Worm (Caenorhabditis elegans) whole organism, midembryonic: ENCODE data around the gene K10D11.5.

Source experiments
- T22C8.4 ChIP-seq: fragments of 200-800 bp; sonication (Bioruptor generic); IDR thresholded peaks from 2 replicates; pipeline ENCODE4 v1.3.6; 2022; ENCODE audit warnings: missing genetic modification characterization, missing compliant biosample characterization
- cog-1 ChIP-seq: sonication (generic microtip); optimal IDR thresholded peaks from 2 replicates; lab custom pipeline; 2016; ENCODE audit warnings: missing genetic modification characterization, missing compliant biosample characterization
- flt-1 ChIP-seq: fragments of 200-800 bp; sonication (Bioruptor generic); IDR thresholded peaks from 2 replicates; pipeline ENCODE4 v1.3.6; 2022; ENCODE audit warnings: missing genetic modification characterization, missing compliant biosample characterization
- klf-2 ChIP-seq: fragments of 200-800 bp; sonication (Bioruptor generic); conservative IDR thresholded peaks from 2 replicates; pipeline ENCODE4 v1.3.6; 2022; ENCODE audit warnings: missing genetic modification reagents, missing genetic modification characterization, missing compliant biosample characterization
- med-1 ChIP-seq: sonication (generic microtip); optimal IDR thresholded peaks from 2 replicates; lab custom pipeline; 2017; ENCODE audit warnings: missing genetic modification characterization, mild to moderate bottlenecking, missing compliant biosample characterization, antibody characterized with exemption, missing genetic modification reagents; ENCODE audit not compliant: insufficient read depth
- ref-1 ChIP-seq: fragments of 200-800 bp; sonication (Bioruptor generic); conservative IDR thresholded peaks from 2 replicates; pipeline ENCODE4 v1.3.6; 2022; ENCODE audit warnings: missing genetic modification reagents, missing genetic modification characterization, missing compliant biosample characterization
- tab-1 ChIP-seq: fragments of 200-800 bp; sonication (Bioruptor generic); IDR thresholded peaks from 2 replicates; pipeline ENCODE4 v1.3.6; 2022; ENCODE audit warnings: missing genetic modification characterization, missing compliant biosample characterization
- ztf-23 ChIP-seq: fragments of 200-800 bp; sonication (Bioruptor generic); IDR thresholded peaks from 2 replicates; pipeline ENCODE4 v1.3.6; 2022; ENCODE audit warnings: missing genetic modification reagents, missing genetic modification characterization, missing compliant biosample characterization
- ztf-29 ChIP-seq: fragments of 200-800 bp; sonication (Bioruptor generic); IDR thresholded peaks from 2 replicates; pipeline ENCODE4 v1.3.6; 2022; ENCODE audit warnings: missing genetic modification reagents, missing genetic modification characterization, missing compliant biosample characterization

Gene K10D11.5

ce11 chrIV:13009507-13009906, 17.9 kb upstream of the K10D11.5 start:
- TF ChIP-seq tab-1 (GFP tag; lab: Robert Waterston, UW) (no peak), ref-1 (GFP tag; lab: Robert Waterston, UW) (no peak), ztf-29 (GFP tag; lab: Robert Waterston, UW) (no peak), med-1 (no peak), T22C8.4 (GFP tag; lab: Robert Waterston, UW) (no peak), ztf-23 (GFP tag; lab: Robert Waterston, UW) (no peak), flt-1 (GFP tag; lab: Robert Waterston, UW) (no peak), cog-1 (tag; lab: Kevin White, UChicago) (no peak), klf-2 (GFP tag; lab: Robert Waterston, UW) (no peak)

ce11 chrIV:13008405-13009208, 17.0 kb upstream of the K10D11.5 start, which contains the start of gene mbk-2:
TSS of gene mbk-2 (plus strand) at chrIV:13009158.
- TF ChIP-seq ref-1 (GFP tag; lab: Robert Waterston, UW) (no peak), flt-1 (GFP tag; lab: Robert Waterston, UW) (no peak), T22C8.4 (GFP tag; lab: Robert Waterston, UW) (no peak), med-1 (no peak), klf-2 (GFP tag; lab: Robert Waterston, UW) (no peak), ztf-29 (GFP tag; lab: Robert Waterston, UW) (no peak), tab-1 (GFP tag; lab: Robert Waterston, UW) (no peak), cog-1 (tag; lab: Kevin White, UChicago) (no peak), ztf-23 (GFP tag; lab: Robert Waterston, UW) (no peak)

ce11 chrIV:12999087-12999486, 7.4 kb upstream of the K10D11.5 start:
- TF ChIP-seq flt-1 (GFP tag; lab: Robert Waterston, UW) (0 out of 2 replicates have a peak, but pooled peaks have one; percentile 40), med-1 (no peak), T22C8.4 (GFP tag; lab: Robert Waterston, UW) (no peak), cog-1 (tag; lab: Kevin White, UChicago) (no peak), ztf-29 (GFP tag; lab: Robert Waterston, UW) (no peak), tab-1 (GFP tag; lab: Robert Waterston, UW) (no peak), ztf-23 (GFP tag; lab: Robert Waterston, UW) (no peak)

ce11 chrIV:12997560-12997959, 5.9 kb upstream of the K10D11.5 start:
- no peak for TF ChIP-seq cog-1 (tag; lab: Kevin White, UChicago)
- TF ChIP-seq ztf-29 (GFP tag; lab: Robert Waterston, UW) = no peak
- no peak for TF ChIP-seq ref-1 (GFP tag; lab: Robert Waterston, UW)
- no peak for TF ChIP-seq med-1
- no peak for TF ChIP-seq flt-1 (GFP tag; lab: Robert Waterston, UW)
- TF ChIP-seq ztf-23 (GFP tag; lab: Robert Waterston, UW) = no peak
- no peak for TF ChIP-seq klf-2 (GFP tag; lab: Robert Waterston, UW)
- no peak for TF ChIP-seq T22C8.4 (GFP tag; lab: Robert Waterston, UW)
- no peak for TF ChIP-seq tab-1 (GFP tag; lab: Robert Waterston, UW)

DNA sequence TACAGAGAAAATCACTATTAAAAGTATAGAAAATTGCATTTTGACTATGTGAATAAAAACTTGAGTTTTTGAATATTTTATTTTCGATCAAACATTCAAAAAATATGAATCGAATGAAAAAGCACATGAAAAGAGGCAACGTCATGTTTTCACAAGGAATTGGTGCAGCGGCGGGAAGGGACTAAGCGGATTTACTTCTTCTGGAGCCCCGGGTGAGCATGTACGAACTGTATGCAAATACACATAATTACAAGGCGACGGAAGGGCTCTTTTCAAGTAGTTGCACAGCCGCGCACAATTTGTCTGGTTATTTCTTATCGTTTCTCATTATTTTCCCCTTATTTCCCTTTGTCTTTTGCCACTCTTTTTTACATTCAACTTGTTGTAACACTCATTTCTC, 4.2 kb upstream of the K10D11.5 start, which contains the start of gene K10D11.7:
Gene K10D11.7, minus strand, starts transcription at position 101 of the 400 bp plus-strand sequence.
- TF ChIP-seq T22C8.4 (GFP tag; lab: Robert Waterston, UW) = no peak
- no peak for TF ChIP-seq tab-1 (GFP tag; lab: Robert Waterston, UW)
- no peak for TF ChIP-seq cog-1 (tag; lab: Kevin White, UChicago)
- TF ChIP-seq med-1 = no peak
- TF ChIP-seq ref-1 (GFP tag; lab: Robert Waterston, UW) = no peak
- TF ChIP-seq flt-1 (GFP tag; lab: Robert Waterston, UW) = no peak
- no peak for TF ChIP-seq klf-2 (GFP tag; lab: Robert Waterston, UW)
- no peak for TF ChIP-seq ztf-23 (GFP tag; lab: Robert Waterston, UW)

DNA sequence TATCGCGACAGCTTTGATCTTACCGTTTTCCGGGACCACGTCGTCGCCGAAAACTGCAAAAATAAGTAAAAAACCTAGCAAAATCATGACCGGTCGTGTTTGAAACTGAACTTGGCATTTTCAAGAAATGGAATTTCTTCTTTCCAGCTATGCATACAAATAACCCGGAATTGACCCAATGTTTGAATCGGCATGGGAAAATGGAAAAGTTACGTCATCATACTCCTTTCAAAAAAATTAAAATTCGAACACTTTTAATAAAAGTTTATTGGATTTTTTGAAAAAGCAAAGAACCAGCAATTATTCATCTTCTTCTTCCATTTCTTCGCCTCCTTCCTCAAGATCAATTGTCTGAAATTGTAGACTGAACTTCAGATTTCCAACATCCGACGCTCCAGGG, 2.7 kb upstream of the K10D11.5 start, which contains the start of gene K10D11.4:
Gene K10D11.4, minus strand, starts transcription at position 101 of the 400 bp plus-strand sequence.
- no peak for TF ChIP-seq ref-1 (GFP tag; lab: Robert Waterston, UW)
- TF ChIP-seq T22C8.4 (GFP tag; lab: Robert Waterston, UW) = no peak
- TF ChIP-seq cog-1 (tag; lab: Kevin White, UChicago) = no peak
- no peak for TF ChIP-seq ztf-29 (GFP tag; lab: Robert Waterston, UW)
- TF ChIP-seq klf-2 (GFP tag; lab: Robert Waterston, UW) = no peak
- TF ChIP-seq flt-1 (GFP tag; lab: Robert Waterston, UW) = no peak
- TF ChIP-seq ztf-23 (GFP tag; lab: Robert Waterston, UW) = no peak
- TF ChIP-seq med-1 = no peak
- no peak for TF ChIP-seq tab-1 (GFP tag; lab: Robert Waterston, UW)

- TF ChIP-seq med-1 (no peak), flt-1 (GFP tag; lab: Robert Waterston, UW) (no peak), cog-1 (tag; lab: Kevin White, UChicago) (no peak), tab-1 (GFP tag; lab: Robert Waterston, UW) (no peak), ztf-23 (GFP tag; lab: Robert Waterston, UW) (no peak), T22C8.4 (GFP tag; lab: Robert Waterston, UW) (no peak), klf-2 (GFP tag; lab: Robert Waterston, UW) (no peak), ztf-29 (GFP tag; lab: Robert Waterston, UW) (no peak), ref-1 (GFP tag; lab: Robert Waterston, UW) (no peak)
Measured at ce11 chrIV:12990638-12991037, 1.0 kb downstream of the K10D11.5 start.

ce11 chrIV:12989355-12989754, 2.3 kb downstream of the K10D11.5 start, which contains the start of gene K10D11.6:
TSS of gene K10D11.6 (minus strand) at chrIV:12989455.
- TF ChIP-seq T22C8.4 (GFP tag; lab: Robert Waterston, UW) = no peak

- no peak for TF ChIP-seq ztf-23 (GFP tag; lab: Robert Waterston, UW)
- TF ChIP-seq T22C8.4 (GFP tag; lab: Robert Waterston, UW) = no peak
- TF ChIP-seq flt-1 (GFP tag; lab: Robert Waterston, UW) = no peak
- TF ChIP-seq ref-1 (GFP tag; lab: Robert Waterston, UW) = no peak
- no peak for TF ChIP-seq cog-1 (tag; lab: Kevin White, UChicago)
- no peak for TF ChIP-seq med-1
- TF ChIP-seq klf-2 (GFP tag; lab: Robert Waterston, UW) = no peak
- no peak for TF ChIP-seq ztf-29 (GFP tag; lab: Robert Waterston, UW)
- TF ChIP-seq tab-1 (GFP tag; lab: Robert Waterston, UW) = no peak
Measured at ce11 chrIV:12985961-12986360, 5.7 kb downstream of the K10D11.5 start, which contains the start of gene K10D11.3. TSS of gene K10D11.3 (minus strand) at chrIV:12986134.
